Worm (Caenorhabditis elegans) whole organism, mixed stage, embryonic: ENCODE data around the gene clec-252.

Source experiments
- ceh-43 ChIP-seq: fragments of 200-800 bp; sonication (Bioruptor generic); optimal IDR thresholded peaks from 2 replicates; lab custom pipeline; 2018; ENCODE audit warnings: mild to moderate bottlenecking, missing genetic modification characterization, moderate library complexity, missing compliant biosample characterization
- ceh-83 ChIP-seq: fragments of 200-800 bp; sonication (Bioruptor generic); optimal IDR thresholded peaks from 2 replicates; lab custom pipeline; 2018; ENCODE audit warnings: mild to moderate bottlenecking, missing genetic modification characterization, missing compliant biosample characterization
- elt-1 ChIP-seq: sonication (generic microtip); optimal IDR thresholded peaks from 2 replicates; lab custom pipeline; 2017; ENCODE audit warnings: missing genetic modification characterization, mild to moderate bottlenecking, missing compliant biosample characterization, antibody characterized with exemption, moderate library complexity, borderline replicate concordance; ENCODE audit not compliant: insufficient read depth
- lsy-2 ChIP-seq: fragments of 150-350 bp; optimal IDR thresholded peaks from 2 replicates; lab custom pipeline; 2014; ENCODE audit warnings: missing biosample characterization, missing genetic modification characterization
- mab-5 ChIP-seq: fragments of 150-350 bp; optimal IDR thresholded peaks from 2 replicates; lab custom pipeline; 2014; ENCODE audit warnings: missing biosample characterization, missing genetic modification characterization
- mep-1 ChIP-seq: fragments of 150-350 bp; optimal IDR thresholded peaks from 2 replicates; lab custom pipeline; 2017; ENCODE audit warnings: missing biosample characterization, missing genetic modification reagents, missing genetic modification characterization, inconsistent platforms
- nhr-12 ChIP-seq: fragments of 150-350 bp; optimal IDR thresholded peaks from 2 replicates; lab custom pipeline; 2014; ENCODE audit warnings: missing biosample characterization, missing genetic modification characterization
- nhr-237 ChIP-seq: fragments of 150-350 bp; optimal IDR thresholded peaks from 2 replicates; lab custom pipeline; 2014; ENCODE audit warnings: missing biosample characterization, missing genetic modification characterization
- nhr-28 ChIP-seq: fragments of 150-350 bp; optimal IDR thresholded peaks from 2 replicates; lab custom pipeline; 2014; ENCODE audit warnings: missing biosample characterization, missing genetic modification characterization
- pha-4 ChIP-seq: fragments of 150-350 bp; optimal IDR thresholded peaks from 2 replicates; lab custom pipeline; 2018; ENCODE audit warnings: missing biosample characterization, missing genetic modification reagents, missing genetic modification characterization
- unc-39 ChIP-seq: fragments of 150-350 bp; optimal IDR thresholded peaks from 2 replicates; lab custom pipeline; 2014; ENCODE audit warnings: missing biosample characterization, missing genetic modification characterization
- unc-62 ChIP-seq: fragments of 150-350 bp; optimal IDR thresholded peaks from 2 replicates; lab custom pipeline; 2014; ENCODE audit warnings: missing biosample characterization, missing genetic modification reagents, missing genetic modification characterization
- ztf-11 ChIP-seq: fragments of 150-350 bp; optimal IDR thresholded peaks from 2 replicates; lab custom pipeline; 2014; ENCODE audit warnings: missing biosample characterization, missing genetic modification characterization

- TF ChIP-seq unc-39 (tag; lab: Kevin White, UChicago) (no peak), lsy-2 (tag; lab: Kevin White, UChicago) (peak; percentile 89), nhr-12 (tag; lab: Kevin White, UChicago) (no peak), mep-1 (tag; lab: Kevin White, UChicago) (peak; percentile 80), ceh-83 (GFP tag; lab: Kevin White, UChicago) (no peak), elt-1 (tag; lab: Kevin White, UChicago) (no peak), nhr-28 (tag; lab: Kevin White, UChicago) (no peak), mab-5 (tag; lab: Kevin White, UChicago) (peak; percentile 86), unc-62 (GFP tag; lab: Kevin White, UChicago) (peak; percentile 83), pha-4 (peak; percentile 97), nhr-237 (tag; lab: Kevin White, UChicago) (peak; percentile 93), ztf-11 (peak; percentile 22), ceh-43 (GFP tag; lab: Kevin White, UChicago) (no peak)
Observed at ce11 chrV:18723604-18724003, 25.0 kb downstream of the clec-252 start.
